Fruit fly (Drosophila melanogaster): Measurements from ENCODE around the gene CG15143.

DNA sequence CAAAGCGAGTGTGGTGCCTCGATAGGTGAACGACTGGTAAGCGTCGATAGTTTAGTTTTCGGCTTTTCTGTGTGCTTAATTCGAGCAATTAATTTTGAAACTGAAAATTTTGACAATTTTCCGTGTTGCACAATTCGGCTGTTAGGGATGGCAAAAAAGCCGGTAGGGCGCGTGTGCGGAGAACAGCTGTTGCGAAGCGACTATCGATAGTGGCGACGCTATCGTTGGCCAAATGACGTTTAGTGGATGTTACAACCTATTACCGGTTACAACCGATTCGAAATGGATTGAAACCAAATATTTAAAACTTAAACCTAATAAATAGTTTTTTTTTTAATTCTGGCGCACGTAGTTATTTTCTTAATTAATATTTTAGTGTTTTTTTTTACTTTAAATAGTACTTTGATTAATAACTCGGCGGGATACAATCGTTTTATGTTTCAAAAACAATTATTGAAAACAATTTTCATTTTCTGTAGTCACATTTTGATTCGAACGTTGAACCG lies 23.4 kb downstream of the CG15143 start, which contains the start of the genes mEFTs and Dhc36C:
- TF ChIP-seq CG8478 (optimal IDR thresholded peaks at IDR 0.05) (no peak), CTCF (optimal IDR thresholded peaks at IDR 0.05) (peak; percentile 37 to 57)

All from S2 (cell line).